Worm (Caenorhabditis elegans): ENCODE results near the gene str-249.
A peak's percentile ranks its signal among the peaks of the same experiment; 100 is the strongest.

str-249 gene

DNA sequence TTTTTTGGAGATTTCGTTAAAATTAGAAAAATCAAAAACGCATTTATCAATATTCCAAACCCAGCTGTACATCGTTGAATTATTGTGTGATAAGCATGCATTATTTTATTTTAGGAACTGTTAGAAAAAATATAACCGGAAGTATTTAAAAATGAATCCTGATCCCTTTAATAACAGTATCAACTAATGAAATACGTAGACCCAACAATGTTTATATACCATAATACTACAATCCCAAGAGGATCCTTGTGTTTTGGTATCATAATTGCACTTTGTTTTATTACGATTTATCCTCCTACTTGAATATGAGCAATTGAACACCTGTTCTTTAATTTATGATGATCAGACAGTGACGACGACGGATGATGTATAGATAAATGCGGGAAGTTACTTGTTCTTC lies at the start of gene str-249:
TSS of gene str-249 (minus strand) at position 101 of the 400 bp plus-strand sequence.
- TF ChIP-seq lin-13 (tag; optimal IDR thresholded peaks at IDR 0.05) (no peak), zip-8 (tag; optimal IDR thresholded peaks at IDR 0.05) (no peak), tbx-8 (GFP tag; optimal IDR thresholded peaks at IDR 0.05) (no peak), M03D4.4 (tag; optimal IDR thresholded peaks at IDR 0.05) (no peak), nhr-237 (tag; optimal IDR thresholded peaks at IDR 0.05) (no peak), nhr-76 (tag; optimal IDR thresholded peaks at IDR 0.05) (no peak), blmp-1 (tag; optimal IDR thresholded peaks at IDR 0.05) (no peak), nhr-28 (tag; optimal IDR thresholded peaks at IDR 0.05) (no peak), bed-3 (GFP tag; optimal IDR thresholded peaks at IDR 0.05) (no peak), ceh-43 (GFP tag; optimal IDR thresholded peaks at IDR 0.05) (no peak), unc-39 (tag; optimal IDR thresholded peaks at IDR 0.05) (no peak), flh-1 (GFP tag; optimal IDR thresholded peaks at IDR 0.05) (no peak), hlh-1 (tag; optimal IDR thresholded peaks at IDR 0.05) (no peak), unc-120 (tag; optimal IDR thresholded peaks at IDR 0.05; ENCODE audit: poor library complexity, severe bottlenecking) (no peak), ceh-83 (GFP tag; optimal IDR thresholded peaks at IDR 0.05) (no peak), ces-1 (GFP tag; optimal IDR thresholded peaks at IDR 0.05) (no peak), cnd-1 (tag; optimal IDR thresholded peaks at IDR 0.05) (no peak)

DNA sequence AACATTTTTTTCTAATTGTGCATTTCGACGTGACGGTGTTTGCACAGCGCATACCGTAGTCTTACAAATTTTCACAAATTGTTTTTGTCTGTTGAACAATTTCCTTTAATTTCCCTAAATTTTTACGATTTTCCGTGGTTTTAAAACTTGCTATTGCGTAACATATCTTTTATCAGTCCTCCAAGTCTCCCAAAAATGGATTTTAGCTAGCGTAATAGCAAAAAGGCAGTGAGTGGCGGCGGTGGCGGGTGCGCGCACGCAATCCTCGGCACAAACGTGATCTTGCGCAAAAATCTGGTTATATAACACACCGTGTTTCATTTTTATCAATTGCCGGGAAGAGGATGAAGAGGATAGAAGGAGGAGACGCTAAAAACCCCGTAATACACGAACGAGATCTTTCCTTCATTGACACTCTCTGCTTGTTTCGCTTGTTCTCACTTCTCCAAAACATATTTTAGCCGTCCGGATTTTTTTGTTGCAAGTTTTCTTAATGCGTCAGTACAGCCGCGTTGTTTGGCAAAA lies 49.7 kb upstream of the str-249 start:
- TF ChIP-seq ham-2 (GFP tag; optimal IDR thresholded peaks at IDR 0.05) (no peak), unc-39 (tag; optimal IDR thresholded peaks at IDR 0.05) (no peak), ztf-11 (tag; optimal IDR thresholded peaks at IDR 0.05) (no peak), lin-32 (GFP tag; optimal IDR thresholded peaks at IDR 0.05) (no peak), nhr-76 (tag; optimal IDR thresholded peaks at IDR 0.05) (no peak), hlh-1 (tag; optimal IDR thresholded peaks at IDR 0.05) (no peak), zip-8 (tag; optimal IDR thresholded peaks at IDR 0.05) (peak; percentile 86), mab-5 (tag; optimal IDR thresholded peaks at IDR 0.05) (no peak)

DNA sequence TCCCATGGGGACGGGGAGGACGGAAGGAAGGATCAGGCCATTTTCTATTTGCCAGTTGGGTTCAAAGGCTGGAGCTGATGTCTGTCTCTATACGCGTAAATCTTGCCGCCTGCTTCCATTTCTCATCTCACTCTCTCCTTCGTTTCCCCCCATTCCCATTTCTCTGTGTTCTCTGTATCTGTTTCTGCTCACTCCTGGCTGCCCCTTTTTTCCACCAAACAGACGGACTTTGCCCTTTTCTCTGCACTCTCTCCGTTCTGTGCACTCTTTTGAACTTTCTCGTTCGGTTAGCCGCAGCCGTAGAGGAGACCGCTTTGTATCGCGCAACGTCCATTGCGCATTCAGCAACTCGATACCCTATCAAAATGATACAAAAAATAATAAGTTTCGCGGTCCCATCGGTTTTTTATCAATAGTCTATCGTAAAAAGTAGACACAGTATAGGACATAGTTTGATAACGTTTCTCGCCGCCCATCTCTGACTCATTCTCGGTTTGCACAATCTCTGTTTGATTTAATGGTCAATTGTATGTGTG lies 48.8 kb upstream of the str-249 start:
- TF ChIP-seq cnd-1 (tag; optimal IDR thresholded peaks at IDR 0.05) (peak; percentile 57), M03D4.4 (tag; optimal IDR thresholded peaks at IDR 0.05) (peak; percentile 33), nhr-12 (tag; optimal IDR thresholded peaks at IDR 0.05) (no peak), hlh-1 (tag; optimal IDR thresholded peaks at IDR 0.05) (peak; percentile 58), mls-2 (tag; optimal IDR thresholded peaks at IDR 0.05) (peak; percentile 40), lin-13 (tag; optimal IDR thresholded peaks at IDR 0.05) (no peak), nhr-28 (tag; optimal IDR thresholded peaks at IDR 0.05) (no peak), unc-39 (tag; optimal IDR thresholded peaks at IDR 0.05) (no peak), zip-8 (tag; optimal IDR thresholded peaks at IDR 0.05) (peak; percentile 3), pha-4 (tag; optimal IDR thresholded peaks at IDR 0.05) (no peak), nhr-76 (tag; optimal IDR thresholded peaks at IDR 0.05) (no peak), lsy-2 (tag; optimal IDR thresholded peaks at IDR 0.05) (peak; percentile 14), ceh-83 (GFP tag; optimal IDR thresholded peaks at IDR 0.05) (no peak), mab-5 (tag; optimal IDR thresholded peaks at IDR 0.05) (no peak), unc-62 (GFP tag; optimal IDR thresholded peaks at IDR 0.05) (peak; percentile 64), ceh-39 (tag; optimal IDR thresholded peaks at IDR 0.05) (no peak), bed-3 (GFP tag; optimal IDR thresholded peaks at IDR 0.05) (no peak), sem-2 (GFP tag; optimal IDR thresholded peaks at IDR 0.05) (no peak), ztf-11 (tag; optimal IDR thresholded peaks at IDR 0.05) (peak; percentile 5), elt-3 (tag; optimal IDR thresholded peaks at IDR 0.05) (no peak), ham-2 (GFP tag; optimal IDR thresholded peaks at IDR 0.05) (peak; percentile 92), tbx-8 (GFP tag; optimal IDR thresholded peaks at IDR 0.05) (no peak), unc-120 (tag; optimal IDR thresholded peaks at IDR 0.05; ENCODE audit: poor library complexity, severe bottlenecking) (peak; percentile 83), ces-1 (GFP tag; optimal IDR thresholded peaks at IDR 0.05) (peak; percentile 17), elt-1 (tag; optimal IDR thresholded peaks at IDR 0.05; ENCODE audit: borderline replicate concordance, insufficient read depth) (peak; percentile 7), blmp-1 (tag; optimal IDR thresholded peaks at IDR 0.05) (no peak), nhr-2 (tag; optimal IDR thresholded peaks at IDR 0.05) (peak; percentile 96), nhr-237 (tag; optimal IDR thresholded peaks at IDR 0.05) (peak; percentile 50), mep-1 (tag; optimal IDR thresholded peaks at IDR 0.05) (peak; percentile 6), sptf-1 (tag; optimal IDR thresholded peaks at IDR 0.05) (no peak), drap-1 (GFP tag; optimal IDR thresholded peaks at IDR 0.05) (peak; percentile 18), ceh-43 (GFP tag; optimal IDR thresholded peaks at IDR 0.05) (no peak), lin-32 (GFP tag; optimal IDR thresholded peaks at IDR 0.05) (peak; percentile 7), flh-1 (GFP tag; optimal IDR thresholded peaks at IDR 0.05) (no peak), snpc-4 (tag; optimal IDR thresholded peaks at IDR 0.05) (no peak)

All from whole organism, mixed stage, embryonic.